Worm (Caenorhabditis elegans) whole organism, midembryonic: ENCODE results near the gene gpx-4.
A peak's percentile ranks its signal among the peaks of the same experiment; 100 is the strongest.
"Not testable (repeated sequence)": the region's sequence is repeated elsewhere in the genome, so short reads cannot be mapped to it uniquely, and the experiment has no call there.

ENCODE experiments used
- T22C8.4 ChIP-seq: fragments of 200-800 bp; sonication (Bioruptor generic); IDR thresholded peaks from 2 replicates; pipeline ENCODE4 v1.3.6; 2022; ENCODE audit warnings: missing genetic modification characterization, missing compliant biosample characterization
- cog-1 ChIP-seq: sonication (generic microtip); optimal IDR thresholded peaks from 2 replicates; lab custom pipeline; 2016; ENCODE audit warnings: missing genetic modification characterization, missing compliant biosample characterization
- flt-1 ChIP-seq: fragments of 200-800 bp; sonication (Bioruptor generic); IDR thresholded peaks from 2 replicates; pipeline ENCODE4 v1.3.6; 2022; ENCODE audit warnings: missing genetic modification characterization, missing compliant biosample characterization
- klf-2 ChIP-seq: fragments of 200-800 bp; sonication (Bioruptor generic); conservative IDR thresholded peaks from 2 replicates; pipeline ENCODE4 v1.3.6; 2022; ENCODE audit warnings: missing genetic modification reagents, missing genetic modification characterization, missing compliant biosample characterization
- med-1 ChIP-seq: sonication (generic microtip); optimal IDR thresholded peaks from 2 replicates; lab custom pipeline; 2017; ENCODE audit warnings: missing genetic modification characterization, mild to moderate bottlenecking, missing compliant biosample characterization, antibody characterized with exemption, missing genetic modification reagents; ENCODE audit not compliant: insufficient read depth
- ref-1 ChIP-seq: fragments of 200-800 bp; sonication (Bioruptor generic); conservative IDR thresholded peaks from 2 replicates; pipeline ENCODE4 v1.3.6; 2022; ENCODE audit warnings: missing genetic modification reagents, missing genetic modification characterization, missing compliant biosample characterization
- tab-1 ChIP-seq: fragments of 200-800 bp; sonication (Bioruptor generic); IDR thresholded peaks from 2 replicates; pipeline ENCODE4 v1.3.6; 2022; ENCODE audit warnings: missing genetic modification characterization, missing compliant biosample characterization
- ztf-23 ChIP-seq: fragments of 200-800 bp; sonication (Bioruptor generic); IDR thresholded peaks from 2 replicates; pipeline ENCODE4 v1.3.6; 2022; ENCODE audit warnings: missing genetic modification reagents, missing genetic modification characterization, missing compliant biosample characterization
- ztf-29 ChIP-seq: fragments of 200-800 bp; sonication (Bioruptor generic); IDR thresholded peaks from 2 replicates; pipeline ENCODE4 v1.3.6; 2022; ENCODE audit warnings: missing genetic modification reagents, missing genetic modification characterization, missing compliant biosample characterization

The gpx-4 gene

ce11 chrIV:2674915-2675314 is at the start of gene gpx-4:
Gene gpx-4, minus strand, starts transcription at chrIV:2675015.
- TF ChIP-seq T22C8.4, flt-1, med-1: not testable (repeated sequence)

- TF ChIP-seq cog-1 (tag; lab: Kevin White, UChicago); ztf-23; flt-1: not testable (repeated sequence)
Observed at ce11 chrIV:2719734-2720133, 44.9 kb upstream of the gpx-4 start, which contains the start of gene ndua-12. Gene ndua-12, minus strand, starts transcription at chrIV:2719834.

ce11 chrIV:2716474-2716873 is 41.7 kb upstream of the gpx-4 start, which contains the start of gene Y94H6A.7:
Gene Y94H6A.7, minus strand, starts transcription at chrIV:2716574.
- peak; percentile 44; the same call in 1 of the 2 replicates for TF ChIP-seq T22C8.4

ce11 chrIV:2712935-2713334 is 38.1 kb upstream of the gpx-4 start, which contains the start of gene Y94H6A.12:
Gene Y94H6A.12, minus strand, starts transcription at chrIV:2713035.
- TF ChIP-seq T22C8.4 (no peak), cog-1 (tag; lab: Kevin White, UChicago) (no peak), ref-1 (GFP tag; lab: Robert Waterston, UW) (no peak), klf-2 (GFP tag; lab: Robert Waterston, UW) (no peak), ztf-29 (no peak), flt-1 (no peak), med-1 (no peak)

DNA sequence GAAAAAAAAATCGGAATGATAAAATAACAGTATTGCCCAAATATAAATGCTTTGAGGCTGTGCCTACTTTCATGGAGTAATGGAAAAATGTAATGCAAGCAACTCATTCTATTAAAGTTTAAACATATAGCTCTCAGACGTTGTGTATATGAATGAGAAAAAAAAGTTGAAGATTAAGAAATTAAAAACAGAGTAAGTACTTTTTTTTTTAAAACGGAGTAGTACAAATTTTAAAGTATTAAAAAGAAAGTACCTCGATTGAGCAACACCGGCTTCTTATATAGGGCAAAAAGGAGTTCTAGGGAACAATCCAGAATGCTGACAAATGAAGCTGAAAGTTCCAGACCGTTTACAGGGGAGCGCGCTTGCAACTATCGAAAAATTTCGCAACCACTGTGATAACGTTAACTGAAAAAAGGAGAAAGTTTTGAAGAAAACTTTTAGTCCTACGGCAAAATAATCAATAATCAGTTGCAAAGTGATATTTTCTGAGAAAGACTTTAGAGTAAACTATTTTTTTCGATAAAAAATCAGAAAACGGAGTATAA is 36.4 kb upstream of the gpx-4 start:
- TF ChIP-seq ztf-29 = no peak
- no peak for TF ChIP-seq tab-1 (GFP tag; lab: Robert Waterston, UW)
- no peak for TF ChIP-seq cog-1 (tag; lab: Kevin White, UChicago)
- no peak for TF ChIP-seq flt-1
- TF ChIP-seq ref-1 (GFP tag; lab: Robert Waterston, UW) = no peak
- no peak for TF ChIP-seq klf-2 (GFP tag; lab: Robert Waterston, UW)
- no peak for TF ChIP-seq ztf-23
- TF ChIP-seq med-1 = no peak
- TF ChIP-seq T22C8.4 = no peak

- TF ChIP-seq ztf-23 (no peak), med-1 (no peak)
Observed at ce11 chrIV:2710203-2710935, 35.6 kb upstream of the gpx-4 start, which contains the start of gene Y94H6A.10. Gene Y94H6A.10, minus strand, starts transcription at chrIV:2710666.

DNA sequence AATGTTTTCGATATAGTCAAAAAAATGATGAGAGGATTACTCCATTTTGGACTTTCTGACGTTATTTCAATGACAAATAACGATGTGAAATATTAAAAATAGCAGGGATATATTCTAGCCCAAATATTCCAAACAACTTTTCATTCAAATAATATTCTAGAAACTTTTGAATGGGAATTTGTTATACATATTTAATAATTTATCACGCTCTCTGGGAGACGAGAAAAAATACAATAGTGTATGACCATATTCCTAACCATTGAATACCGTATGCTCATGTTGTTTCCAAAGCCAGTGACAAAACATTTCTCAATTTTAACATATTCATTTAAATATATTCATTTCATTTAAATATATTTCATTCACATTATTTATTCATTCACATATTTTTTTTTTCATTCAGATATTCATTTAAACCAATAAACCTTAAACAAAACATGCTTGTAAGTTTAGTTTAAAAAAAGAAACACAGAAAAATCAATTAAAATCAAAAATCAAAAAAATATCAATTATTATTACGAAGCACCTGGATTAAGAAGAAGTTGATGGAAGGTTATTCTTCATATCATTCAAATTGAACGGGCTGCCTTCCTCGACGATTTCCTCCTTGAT is 34.9 kb upstream of the gpx-4 start:
- TF ChIP-seq ztf-29 (no peak), T22C8.4 (no peak), flt-1 (no peak), klf-2 (GFP tag; lab: Robert Waterston, UW) (no peak)

DNA sequence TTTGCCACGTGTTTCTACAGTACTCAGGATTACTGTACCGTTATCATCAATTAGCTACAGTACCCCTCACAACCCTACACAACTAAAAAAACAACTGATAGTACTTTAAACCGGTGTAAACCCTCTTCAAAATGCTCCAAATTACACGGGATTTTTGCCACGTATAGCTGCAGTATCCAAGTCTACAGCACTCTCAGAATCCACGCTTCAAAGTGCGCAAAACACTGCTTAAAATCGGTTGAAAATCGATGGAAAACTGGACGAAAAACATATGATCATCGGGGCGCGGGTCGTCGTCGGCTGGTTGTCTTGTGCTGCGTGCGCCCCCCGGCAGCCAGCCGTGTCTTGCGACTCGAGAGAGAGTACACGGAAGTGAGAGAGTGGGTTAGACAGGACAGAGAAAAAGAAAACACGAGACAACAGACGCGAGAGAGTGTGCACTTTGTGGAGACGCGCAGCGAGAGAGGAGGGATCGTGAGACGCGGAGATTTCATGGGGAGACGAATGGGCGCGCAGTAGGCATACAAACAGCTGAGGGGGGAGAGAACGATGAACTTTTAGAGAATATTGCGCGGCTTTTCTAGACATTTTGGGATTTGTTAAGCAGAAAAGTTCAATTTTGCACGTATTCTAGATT is 33.6 kb upstream of the gpx-4 start:
- TF ChIP-seq T22C8.4 (no peak), flt-1 (peak; percentile 45; the same call in 1 of the 2 replicates)

DNA sequence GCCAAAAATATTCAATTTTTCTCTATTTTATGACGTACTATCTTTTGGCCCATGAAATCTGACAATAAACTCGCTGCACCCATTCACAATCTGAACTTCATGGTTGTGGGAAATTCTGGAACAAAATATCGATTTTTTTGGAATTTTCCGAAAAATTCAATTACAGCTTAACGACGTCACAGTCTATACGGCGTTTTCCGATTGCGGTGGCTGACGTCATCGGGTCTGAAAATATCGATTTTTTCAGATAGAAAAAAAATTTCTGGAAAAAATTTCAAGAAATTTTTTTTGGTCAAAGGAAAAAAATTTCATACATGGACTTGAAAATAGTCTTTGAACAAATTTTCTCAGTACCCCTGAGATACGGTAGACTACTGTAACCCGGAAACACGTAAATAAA is 32.2 kb upstream of the gpx-4 start, which contains the start of gene ubc-8:
ubc-8 (minus strand) TSS at position 227 of the 400 bp plus-strand sequence.
- 0 out of 2 replicates have a peak, but pooled peaks have one; percentile 40 for TF ChIP-seq T22C8.4
- no peak for TF ChIP-seq med-1
- no peak for TF ChIP-seq cog-1 (tag; lab: Kevin White, UChicago)

ce11 chrIV:2705675-2706074 is 30.9 kb upstream of the gpx-4 start:
- TF ChIP-seq T22C8.4 (no peak), cog-1 (tag; lab: Kevin White, UChicago) (no peak), ztf-23 (no peak), flt-1 (no peak), tab-1 (GFP tag; lab: Robert Waterston, UW) (no peak), med-1 (no peak), ztf-29 (no peak), klf-2 (GFP tag; lab: Robert Waterston, UW) (no peak), ref-1 (GFP tag; lab: Robert Waterston, UW) (no peak)

DNA sequence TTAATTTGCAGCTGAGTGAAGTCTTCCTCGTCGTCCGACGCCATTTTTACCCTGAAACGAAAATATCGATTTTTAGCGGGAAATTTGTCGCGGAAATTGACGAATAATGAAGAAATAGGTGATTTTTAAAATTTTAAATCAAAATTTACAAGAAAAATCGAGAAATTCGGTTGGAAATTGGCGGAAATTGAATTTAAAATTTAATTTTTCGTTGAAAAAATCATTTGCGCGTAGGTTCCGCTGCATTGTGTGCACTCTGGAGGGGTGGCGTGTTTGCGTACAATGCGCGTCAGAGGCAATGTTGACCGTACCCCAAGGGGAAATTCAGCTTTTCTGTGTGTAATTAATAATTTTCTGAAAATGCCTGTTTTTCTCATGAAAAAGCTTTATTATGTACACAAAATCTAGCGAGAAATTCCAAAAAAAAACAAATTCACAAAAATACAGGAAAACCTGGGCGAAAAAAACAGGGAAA is 29.1 kb upstream of the gpx-4 start, which contains the start of gene Y94H6A.5:
Y94H6A.5 (minus strand) TSS at position 51 of the 475 bp plus-strand sequence.
- no peak for TF ChIP-seq klf-2 (GFP tag; lab: Robert Waterston, UW)
- no peak for TF ChIP-seq cog-1 (tag; lab: Kevin White, UChicago)
- no peak for TF ChIP-seq ztf-29
- no peak for TF ChIP-seq tab-1 (GFP tag; lab: Robert Waterston, UW)
- TF ChIP-seq T22C8.4 = no peak
